Worm (Caenorhabditis elegans) whole organism, late embryonic: ENCODE data around the gene R07E5.4.

Experiments
- ahr-1 ChIP-seq: sonication (generic microtip); optimal IDR thresholded peaks from 2 replicates; lab custom pipeline; 2016; ENCODE audit warnings: missing genetic modification characterization, missing compliant biosample characterization
- ama-1 ChIP-seq: fragments of 150-350 bp; optimal IDR thresholded peaks from 2 replicates; lab custom pipeline; 2014
- ceh-34 ChIP-seq: sonication (generic microtip); optimal IDR thresholded peaks from 2 replicates; lab custom pipeline; 2016; ENCODE audit warnings: mild to moderate bottlenecking, missing genetic modification characterization, missing compliant biosample characterization
- che-1 ChIP-seq: sonication (generic microtip); optimal IDR thresholded peaks from 2 replicates; lab custom pipeline; 2016; ENCODE audit warnings: mild to moderate bottlenecking, missing genetic modification characterization, missing compliant biosample characterization
- dve-1 ChIP-seq: sonication (generic microtip); optimal IDR thresholded peaks from 2 replicates; lab custom pipeline; 2017; ENCODE audit warnings: antibody characterized with exemption, mild to moderate bottlenecking, missing genetic modification characterization, missing compliant biosample characterization
- elt-2 ChIP-seq: sonication (generic microtip); optimal IDR thresholded peaks from 2 replicates; lab custom pipeline; 2016; ENCODE audit warnings: missing genetic modification reagents, missing genetic modification characterization, missing compliant biosample characterization
- nhr-11 ChIP-seq: fragments of 150-350 bp; optimal IDR thresholded peaks from 2 replicates; lab custom pipeline; 2014; ENCODE audit warnings: missing biosample characterization, missing genetic modification characterization
- pha-4 ChIP-seq: fragments of 150-350 bp; optimal IDR thresholded peaks from 2 replicates; lab custom pipeline; 2018; ENCODE audit warnings: missing biosample characterization, missing genetic modification reagents, missing genetic modification characterization
- pros-1 ChIP-seq: fragments of 150-350 bp; optimal IDR thresholded peaks from 2 replicates; lab custom pipeline; 2014; ENCODE audit warnings: missing biosample characterization, missing genetic modification reagents, missing genetic modification characterization
- unc-86 ChIP-seq: sonication (generic microtip); optimal IDR thresholded peaks from 2 replicates; lab custom pipeline; 2016; ENCODE audit warnings: missing genetic modification characterization, missing compliant biosample characterization

- TF ChIP-seq pha-4 (tag; lab: Kevin White, UChicago), result no peak
- TF ChIP-seq elt-2 (tag; lab: Kevin White, UChicago), result no peak
- TF ChIP-seq nhr-11 (tag; lab: Kevin White, UChicago), result no peak
- no peak for TF ChIP-seq ama-1
- TF ChIP-seq dve-1, result no peak
- TF ChIP-seq pros-1 (tag; lab: Kevin White, UChicago), result no peak
- TF ChIP-seq ceh-34, result no peak
- TF ChIP-seq ahr-1, result no peak
- TF ChIP-seq unc-86 (tag; lab: Kevin White, UChicago), result no peak
- no peak for TF ChIP-seq che-1 (tag; lab: Kevin White, UChicago)
These were observed 11.4 kb downstream of the R07E5.4 start, which contains the start of gene rnp-4 for ce11 chrIII:4405986-4406385.
